Fruit fly (Drosophila melanogaster) whole organism, embryonic: ENCODE measurements around the gene Spn28Db.
A peak's percentile ranks its signal among the peaks of the same experiment; 100 is the strongest.

Experiments used
- ATbp ChIP-seq: fragments of 200-800 bp; sonication (Bioruptor generic); optimal IDR thresholded peaks from 2 replicates; lab custom pipeline; 2017; ENCODE audit warnings: missing biosample characterization, mild to moderate bottlenecking, missing genetic modification characterization, missing genetic modification reagents
- Awh ChIP-seq: fragments of 200-800 bp; sonication (Bioruptor generic); IDR thresholded peaks from 2 replicates; pipeline ENCODE4, ENCODE4 v1.3.6; 2022; ENCODE audit warnings: missing biosample characterization, missing genetic modification characterization
- BtbVII ChIP-seq: fragments of 200-800 bp; sonication (Bioruptor generic); optimal IDR thresholded peaks from 3 replicates; lab custom pipeline; 2017; ENCODE audit warnings: missing biosample characterization, mild to moderate bottlenecking, missing genetic modification characterization
- CG10209 ChIP-seq: fragments of 200-800 bp; sonication (Bioruptor generic); optimal IDR thresholded peaks from 3 replicates; lab custom pipeline; 2017; ENCODE audit warnings: missing biosample characterization, mild to moderate bottlenecking, missing genetic modification characterization, missing genetic modification reagents
- CG10979 ChIP-seq: fragments of 200-800 bp; sonication (Bioruptor generic); optimal IDR thresholded peaks from 2 replicates; lab custom pipeline; 2018; ENCODE audit warnings: missing biosample characterization, mild to moderate bottlenecking, missing genetic modification characterization, moderate library complexity
- CG12299 ChIP-seq: fragments of 200-800 bp; sonication (Bioruptor generic); optimal IDR thresholded peaks from 2 replicates; lab custom pipeline; 2018; ENCODE audit warnings: missing biosample characterization, mild to moderate bottlenecking, missing genetic modification characterization
- CG12744 ChIP-seq: fragments of 200-800 bp; sonication (Bioruptor generic); optimal IDR thresholded peaks from 2 replicates; lab custom pipeline; 2016; ENCODE audit warnings: missing biosample characterization, missing genetic modification characterization
- CG13123 ChIP-seq: fragments of 200-800 bp; sonication (Bioruptor generic); optimal IDR thresholded peaks from 2 replicates; lab custom pipeline; 2016; ENCODE audit warnings: missing biosample characterization, missing genetic modification characterization
- CG14965 ChIP-seq: fragments of 200-800 bp; sonication (Bioruptor generic); optimal IDR thresholded peaks from 2 replicates; lab custom pipeline; 2016; ENCODE audit warnings: missing biosample characterization, missing genetic modification characterization, borderline replicate concordance
- CG1603 ChIP-seq: fragments of 200-800 bp; sonication (Bioruptor generic); optimal IDR thresholded peaks from 2 replicates; lab custom pipeline; 2019; ENCODE audit warnings: missing biosample characterization, mild to moderate bottlenecking, missing genetic modification characterization, moderate library complexity
- CG17359 ChIP-seq: fragments of 200-800 bp; sonication (Bioruptor generic); optimal IDR thresholded peaks from 3 replicates; lab custom pipeline; 2018; ENCODE audit warnings: missing biosample characterization, mild to moderate bottlenecking, missing genetic modification characterization, moderate library complexity
- CG18619 ChIP-seq: fragments of 200-800 bp; sonication (Bioruptor generic); optimal IDR thresholded peaks from 3 replicates; lab custom pipeline; 2017; ENCODE audit warnings: missing biosample characterization, mild to moderate bottlenecking, missing genetic modification characterization
- CG2202 ChIP-seq: fragments of 200-800 bp; sonication (Bioruptor generic); optimal IDR thresholded peaks from 2 replicates; lab custom pipeline; 2018; ENCODE audit warnings: missing biosample characterization, mild to moderate bottlenecking, missing genetic modification characterization
- CG30431 ChIP-seq: fragments of 200-800 bp; sonication (Bioruptor generic); optimal IDR thresholded peaks from 2 replicates; lab custom pipeline; 2017; ENCODE audit warnings: missing biosample characterization, missing genetic modification characterization
- CG3407 ChIP-seq: fragments of 200-800 bp; sonication (Bioruptor generic); optimal IDR thresholded peaks from 2 replicates; lab custom pipeline; 2018; ENCODE audit warnings: missing biosample characterization, mild to moderate bottlenecking, missing genetic modification characterization
- CG3726 ChIP-seq: fragments of 200-800 bp; sonication (Bioruptor generic); IDR thresholded peaks from 3 replicates; pipeline ENCODE4, ENCODE4 v1.3.6; 2022; ENCODE audit warnings: missing biosample characterization, missing genetic modification characterization
- CG4282 ChIP-seq: fragments of 200-800 bp; sonication (Bioruptor generic); optimal IDR thresholded peaks from 2 replicates; lab custom pipeline; 2016; ENCODE audit warnings: missing biosample characterization, missing genetic modification characterization
- CG4360 ChIP-seq: fragments of 200-800 bp; sonication (Bioruptor generic); IDR thresholded peaks from 2 replicates; pipeline ENCODE4 v1.3.6; 2022; ENCODE audit warnings: missing biosample characterization, missing genetic modification characterization
- CG4424 ChIP-seq: fragments of 200-800 bp; sonication (Bioruptor generic); optimal IDR thresholded peaks from 3 replicates; lab custom pipeline; 2016; ENCODE audit warnings: missing biosample characterization, missing genetic modification characterization
- CG4854 ChIP-seq: fragments of 200-800 bp; sonication (Bioruptor generic); optimal IDR thresholded peaks from 2 replicates; lab custom pipeline; 2016; ENCODE audit warnings: missing biosample characterization, missing genetic modification characterization, inconsistent platforms
- CG7372 ChIP-seq: fragments of 200-800 bp; sonication (Bioruptor generic); IDR thresholded peaks from 2 replicates; pipeline ENCODE4 v1.3.6; 2022; ENCODE audit warnings: missing biosample characterization, missing genetic modification characterization
- CG8924 ChIP-seq: fragments of 200-800 bp; optimal IDR thresholded peaks from 3 replicates; lab custom pipeline; 2019; ENCODE audit warnings: missing biosample characterization, mild to moderate bottlenecking, missing genetic modification characterization, moderate library complexity
- Dek ChIP-seq: fragments of 200-800 bp; sonication (Bioruptor generic); optimal IDR thresholded peaks from 3 replicates; lab custom pipeline; 2019; ENCODE audit warnings: missing biosample characterization, mild to moderate bottlenecking, missing genetic modification characterization, moderate library complexity
- Dip3 ChIP-seq: fragments of 200-800 bp; sonication (Bioruptor generic); optimal IDR thresholded peaks from 3 replicates; lab custom pipeline; 2016; ENCODE audit warnings: missing biosample characterization, missing genetic modification characterization
- Dll ChIP-seq: fragments of 200-800 bp; sonication (Bioruptor generic); IDR thresholded peaks from 4 replicates; pipeline ENCODE4 v1.3.6; 2022; ENCODE audit warnings: missing biosample characterization, missing genetic modification characterization; ENCODE audit not compliant: partially characterized antibody
- E2f1 ChIP-seq: fragments of 200-800 bp; sonication (Bioruptor generic); IDR thresholded peaks from 2 replicates; pipeline ENCODE4 v1.3.6; 2022; ENCODE audit warnings: missing biosample characterization, missing genetic modification characterization
- Ets97D ChIP-seq: fragments of 200-800 bp; sonication (Bioruptor generic); optimal IDR thresholded peaks from 3 replicates; lab custom pipeline; 2016; ENCODE audit warnings: missing biosample characterization, missing genetic modification characterization
- GATAe ChIP-seq: fragments of 200-800 bp; sonication (Bioruptor generic); conservative IDR thresholded peaks from 2 replicates; pipeline ENCODE4 v1.3.6; 2022; ENCODE audit warnings: missing biosample characterization, missing genetic modification characterization
- Hmr ChIP-seq: fragments of 200-800 bp; sonication (Bioruptor generic); optimal IDR thresholded peaks from 3 replicates; lab custom pipeline; 2017; ENCODE audit warnings: mild to moderate bottlenecking, missing biosample characterization, missing genetic modification reagents, missing genetic modification characterization
- Lim3 ChIP-seq: fragments of 200-800 bp; sonication (Bioruptor generic); IDR thresholded peaks from 2 replicates; pipeline ENCODE4 v1.3.6; 2022; ENCODE audit warnings: missing biosample characterization, missing genetic modification characterization
- Scr ChIP-seq: fragments of 200-800 bp; sonication (Bioruptor generic); IDR thresholded peaks from 2 replicates; pipeline ENCODE4 v1.3.6; 2022; ENCODE audit warnings: missing biosample characterization, missing genetic modification characterization; ENCODE audit not compliant: partially characterized antibody
- Sox100B ChIP-seq: fragments of 200-800 bp; sonication (Bioruptor generic); optimal IDR thresholded peaks from 3 replicates; lab custom pipeline; 2018; ENCODE audit warnings: missing biosample characterization, mild to moderate bottlenecking, missing genetic modification characterization
- Spps ChIP-seq: fragments of 200-800 bp; sonication (Bioruptor generic); optimal IDR thresholded peaks from 2 replicates; lab custom pipeline; 2018; ENCODE audit warnings: missing biosample characterization, mild to moderate bottlenecking, missing genetic modification characterization
- Sry-β ChIP-seq: fragments of 200-800 bp; sonication (Bioruptor generic); optimal IDR thresholded peaks from 2 replicates; lab custom pipeline; 2018; ENCODE audit warnings: missing biosample characterization, mild to moderate bottlenecking, missing genetic modification characterization, moderate library complexity
- ab ChIP-seq: fragments of 200-800 bp; sonication (Bioruptor generic); optimal IDR thresholded peaks from 2 replicates; lab custom pipeline; 2016; ENCODE audit warnings: missing biosample characterization, missing genetic modification characterization
- bsh ChIP-seq, 2 experiments: fragments of 200-800 bp; sonication (Bioruptor generic); optimal IDR thresholded peaks; 2 replicates each; lab custom pipeline; 2017 to 2018; ENCODE audit warnings: mild to moderate bottlenecking in 2 of 2, missing biosample characterization in 2 of 2, missing genetic modification characterization in 2 of 2, moderate library complexity in 1 of 2
- chm ChIP-seq: fragments of 200-800 bp; sonication (Bioruptor generic); IDR thresholded peaks from 2 replicates; pipeline ENCODE4 v1.3.6; 2022; ENCODE audit warnings: missing biosample characterization, missing genetic modification characterization
- dmrt99B ChIP-seq: fragments of 200-800 bp; sonication (Bioruptor generic); optimal IDR thresholded peaks from 2 replicates; lab custom pipeline; 2018; ENCODE audit warnings: missing biosample characterization, mild to moderate bottlenecking, missing genetic modification characterization, moderate library complexity
- exex ChIP-seq: fragments of 200-800 bp; sonication (Bioruptor generic); optimal IDR thresholded peaks from 4 replicates; lab custom pipeline; 2018; ENCODE audit warnings: missing biosample characterization, mild to moderate bottlenecking, missing genetic modification characterization, moderate library complexity
- her ChIP-seq: fragments of 200-800 bp; sonication (Bioruptor generic); optimal IDR thresholded peaks from 2 replicates; lab custom pipeline; 2016; ENCODE audit warnings: missing biosample characterization, missing genetic modification characterization
- inv ChIP-seq: fragments of 200-800 bp; sonication (Bioruptor generic); IDR thresholded peaks from 2 replicates; pipeline ENCODE4 v1.3.6; 2022; ENCODE audit warnings: missing biosample characterization, missing genetic modification characterization; ENCODE audit not compliant: partially characterized antibody
- jigr1 ChIP-seq: fragments of 200-800 bp; sonication (Bioruptor generic); IDR thresholded peaks from 3 replicates; pipeline ENCODE4 v1.3.6; 2022; ENCODE audit warnings: missing biosample characterization, missing genetic modification characterization
- kay ChIP-seq: fragments of 200-800 bp; sonication (Bioruptor generic); optimal IDR thresholded peaks from 2 replicates; lab custom pipeline; 2016; ENCODE audit warnings: missing biosample characterization, missing genetic modification characterization
- ken ChIP-seq: fragments of 200-800 bp; sonication (Bioruptor generic); IDR thresholded peaks from 3 replicates; pipeline ENCODE4 v1.3.6; 2022; ENCODE audit warnings: missing biosample characterization, missing genetic modification characterization
- nmo ChIP-seq: fragments of 200-800 bp; sonication (Bioruptor generic); optimal IDR thresholded peaks from 2 replicates; lab custom pipeline; 2018; ENCODE audit warnings: missing biosample characterization, mild to moderate bottlenecking, missing genetic modification characterization, moderate library complexity
- pho ChIP-seq: fragments of 200-800 bp; sonication (Bioruptor generic); optimal IDR thresholded peaks from 2 replicates; lab custom pipeline; 2016; ENCODE audit warnings: missing biosample characterization, missing genetic modification characterization
- sqz ChIP-seq: fragments of 200-800 bp; sonication (Bioruptor generic); optimal IDR thresholded peaks from 3 replicates; lab custom pipeline; 2018; ENCODE audit warnings: missing biosample characterization, mild to moderate bottlenecking, missing genetic modification characterization
- tap ChIP-seq: fragments of 200-800 bp; optimal IDR thresholded peaks from 3 replicates; lab custom pipeline; 2019; ENCODE audit warnings: missing biosample characterization, mild to moderate bottlenecking, missing genetic modification characterization, moderate library complexity
- trh ChIP-seq: fragments of 200-800 bp; sonication (Bioruptor generic); optimal IDR thresholded peaks from 2 replicates; lab custom pipeline; 2016; ENCODE audit warnings: missing biosample characterization, missing genetic modification characterization
- usp ChIP-seq: fragments of >200 bp; optimal IDR thresholded peaks from 2 replicates; lab custom pipeline; 2017; ENCODE audit warnings: missing biosample characterization, missing genetic modification characterization
- zf30C ChIP-seq: fragments of 200-800 bp; sonication (Bioruptor generic); optimal IDR thresholded peaks from 3 replicates; lab custom pipeline; 2018; ENCODE audit warnings: missing biosample characterization, mild to moderate bottlenecking, missing genetic modification characterization

Gene Spn28Db

dm6 chr2L:7890654-7891114, at the start of gene Spn28Db (continued):
- TF ChIP-seq Dll (GFP tag; lab: Robert Waterston, UW): no peak
- TF ChIP-seq ab (GFP tag; lab: Kevin White, UChicago): no peak
- no peak for TF ChIP-seq CG4424 (GFP tag; lab: Kevin White, UChicago)
- no peak for TF ChIP-seq CG18619 (GFP tag; lab: Kevin White, UChicago)
- TF ChIP-seq kay: no peak
- TF ChIP-seq Hmr (GFP tag; lab: Kevin White, UChicago): no peak
- no peak for TF ChIP-seq Sox100B (GFP tag; lab: Kevin White, UChicago)
- no peak for TF ChIP-seq CG10979
- no peak for TF ChIP-seq GATAe (GFP tag; lab: Robert Waterston, UW)
- peak; percentile 29; the same call in 1 of the 2 replicates for TF ChIP-seq Scr (GFP tag; lab: Robert Waterston, UW)
- no peak for TF ChIP-seq jigr1
- TF ChIP-seq CG3726 (GFP tag; lab: Robert Waterston, UW): no peak
- no peak for TF ChIP-seq Sry-β
- TF ChIP-seq dmrt99B: no peak
- peak; percentile 33 for TF ChIP-seq pho (GFP tag; lab: Kevin White, UChicago)
- no peak for TF ChIP-seq CG7372
- no peak for TF ChIP-seq trh (GFP tag; lab: Kevin White, UChicago)
- TF ChIP-seq CG12299 (tag; lab: Kevin White, UChicago): no peak
- TF ChIP-seq CG4360 (GFP tag; lab: Robert Waterston, UW): no peak
- TF ChIP-seq usp (GFP tag; lab: Kevin White, UChicago): no peak
- no peak for TF ChIP-seq CG4282 (GFP tag; lab: Kevin White, UChicago)
- peak; percentile 4 for TF ChIP-seq Dek (tag; lab: Kevin White, UChicago)
- no peak for TF ChIP-seq CG12744
- no peak for TF ChIP-seq CG17359 (tag; lab: Kevin White, UChicago)
- no peak for TF ChIP-seq sqz (GFP tag; lab: Kevin White, UChicago)
- no peak for TF ChIP-seq ATbp (GFP tag; lab: Kevin White, UChicago)
- TF ChIP-seq bsh (GFP tag; optimal IDR thresholded peaks at IDR 0.05; lab: Kevin White, UChicago): no peak
- TF ChIP-seq Awh (GFP tag; lab: Robert Waterston, UW): no peak
- peak; percentile 53 for TF ChIP-seq Dip3 (GFP tag; lab: Kevin White, UChicago)
- TF ChIP-seq ken (GFP tag; lab: Robert Waterston, UW): no peak
- no peak for TF ChIP-seq Spps (tag; lab: Kevin White, UChicago)
- TF ChIP-seq her (GFP tag; lab: Kevin White, UChicago): no peak
- no peak for TF ChIP-seq E2f1 (GFP tag; lab: Robert Waterston, UW)
- no peak for TF ChIP-seq CG3407 (GFP tag; lab: Kevin White, UChicago)
- TF ChIP-seq BtbVII (GFP tag; lab: Kevin White, UChicago): no peak
- TF ChIP-seq zf30C: no peak
- TF ChIP-seq CG1603 (tag; lab: Kevin White, UChicago): peak; percentile 52
- TF ChIP-seq CG14965 (GFP tag; lab: Kevin White, UChicago): no peak
- TF ChIP-seq CG2202 (tag; lab: Kevin White, UChicago): no peak
- TF ChIP-seq CG13123 (GFP tag; lab: Kevin White, UChicago): peak; percentile 1
- peak; percentile 31; the same call in 1 of the 2 replicates for TF ChIP-seq inv
- TF ChIP-seq Ets97D: peak; percentile 1
- no peak for TF ChIP-seq exex (tag; lab: Kevin White, UChicago)
- no peak for TF ChIP-seq Lim3 (GFP tag; lab: Robert Waterston, UW)
- no peak for TF ChIP-seq CG8924 (tag; lab: Kevin White, UChicago)
- no peak for TF ChIP-seq tap
- peak; percentile 11 for TF ChIP-seq nmo (GFP tag; lab: Kevin White, UChicago)
- TF ChIP-seq CG10209 (GFP tag; lab: Kevin White, UChicago): no peak
- TF ChIP-seq chm (GFP tag; lab: Robert Waterston, UW): no peak
- TF ChIP-seq CG30431 (GFP tag; lab: Kevin White, UChicago): no peak
- no peak for TF ChIP-seq CG4854 (GFP tag; lab: Kevin White, UChicago)
